Worm (Caenorhabditis elegans) whole organism, young adult: Measurements from ENCODE around the gene Y97E10AR.3.

Source experiments
- B0019.2 ChIP-seq: fragments of 200-800 bp; sonication (Bioruptor generic); conservative IDR thresholded peaks from 2 replicates; pipeline ENCODE4 v1.3.6; 2022; ENCODE audit warnings: missing genetic modification reagents, missing genetic modification characterization, missing compliant biosample characterization
- F10E7.11 ChIP-seq: sonication (generic microtip); optimal IDR thresholded peaks from 2 replicates; lab custom pipeline; 2017; ENCODE audit warnings: mild to moderate bottlenecking, missing genetic modification characterization, moderate library complexity, missing compliant biosample characterization
- F55B11.4 ChIP-seq: sonication (generic microtip); optimal IDR thresholded peaks from 2 replicates; lab custom pipeline; 2016; ENCODE audit warnings: missing compliant biosample characterization, missing genetic modification characterization, borderline replicate concordance; ENCODE audit not compliant: insufficient read depth
- T07F8.4 ChIP-seq: sonication (generic microtip); optimal IDR thresholded peaks from 2 replicates; lab custom pipeline; 2016; ENCODE audit warnings: mild to moderate bottlenecking, missing genetic modification characterization, moderate library complexity, missing compliant biosample characterization
- Y56A3A.18 ChIP-seq: fragments of 200-800 bp; sonication (Bioruptor generic); IDR thresholded peaks from 2 replicates; pipeline ENCODE4 v1.3.6; 2022; ENCODE audit warnings: missing genetic modification reagents, missing genetic modification characterization, missing compliant biosample characterization
- akir-1 ChIP-seq: fragments of 200-800 bp; sonication (Bioruptor generic); optimal IDR thresholded peaks from 2 replicates; lab custom pipeline; 2018; ENCODE audit warnings: mild to moderate bottlenecking, missing genetic modification characterization, moderate library complexity, missing compliant biosample characterization
- aptf-2 ChIP-seq: fragments of 200-800 bp; sonication (Bioruptor generic); conservative IDR thresholded peaks from 2 replicates; pipeline ENCODE4 v1.3.6; 2022; ENCODE audit warnings: missing genetic modification reagents, missing genetic modification characterization, missing compliant biosample characterization
- attf-5 ChIP-seq: fragments of 200-800 bp; sonication (Bioruptor generic); optimal IDR thresholded peaks from 2 replicates; lab custom pipeline; 2018; ENCODE audit warnings: mild to moderate bottlenecking, missing genetic modification characterization, missing compliant biosample characterization
- attf-6 ChIP-seq: fragments of 200-800 bp; sonication (Bioruptor generic); IDR thresholded peaks from 2 replicates; pipeline ENCODE4 v1.3.6; 2022; ENCODE audit warnings: missing genetic modification reagents, missing genetic modification characterization, missing compliant biosample characterization
- bed-1 ChIP-seq: fragments of 200-800 bp; sonication (Bioruptor generic); IDR thresholded peaks from 2 replicates; pipeline ENCODE4 v1.3.6; 2022; ENCODE audit warnings: missing genetic modification reagents, missing genetic modification characterization, missing compliant biosample characterization
- ccch-3 ChIP-seq: fragments of 200-800 bp; sonication (Bioruptor generic); optimal IDR thresholded peaks from 2 replicates; lab custom pipeline; 2018; ENCODE audit warnings: mild to moderate bottlenecking, missing genetic modification characterization, missing compliant biosample characterization
- cebp-1 ChIP-seq, 2 experiments: fragments of 200-800 bp in 1 of 2; sonication (Bioruptor generic) in 1 of 2; sonication (generic microtip) in 1 of 2; IDR thresholded peaks in 1 of 2; optimal IDR thresholded peaks in 1 of 2; 2 replicates each; pipeline versions ENCODE4 v1.3.6 to Lab custom; 2017 to 2022; ENCODE audit warnings: missing compliant biosample characterization in 2 of 2, missing genetic modification characterization in 2 of 2, mild to moderate bottlenecking in 1 of 2, missing genetic modification reagents in 1 of 2, moderate library complexity in 1 of 2
- ceh-40 ChIP-seq: fragments of 200-800 bp; sonication (Bioruptor generic); IDR thresholded peaks from 2 replicates; pipeline ENCODE4 v1.3.6; 2022; ENCODE audit warnings: missing genetic modification characterization, missing compliant biosample characterization
- ceh-58 ChIP-seq: fragments of 200-800 bp; sonication (Bioruptor generic); IDR thresholded peaks from 2 replicates; pipeline ENCODE4 v1.3.6; 2022; ENCODE audit warnings: missing genetic modification characterization, missing compliant biosample characterization
- ceh-91 ChIP-seq: fragments of 200-800 bp; sonication (Bioruptor generic); IDR thresholded peaks from 2 replicates; pipeline ENCODE4 v1.3.6; 2022; ENCODE audit warnings: missing genetic modification reagents, missing genetic modification characterization, missing compliant biosample characterization
- egl-18 ChIP-seq: fragments of 200-800 bp; sonication (Bioruptor generic); IDR thresholded peaks from 2 replicates; pipeline ENCODE4 v1.3.6; 2022; ENCODE audit warnings: missing genetic modification reagents, missing genetic modification characterization, missing compliant biosample characterization
- him-1 ChIP-seq: sonication (generic microtip); optimal IDR thresholded peaks from 2 replicates; lab custom pipeline; 2016; ENCODE audit warnings: missing genotype, missing genetic modification reagents, missing genetic modification characterization, missing compliant biosample characterization
- hmg-1.2 ChIP-seq: fragments of 200-800 bp; sonication (Bioruptor generic); IDR thresholded peaks from 2 replicates; pipeline ENCODE4 v1.3.6; 2022; ENCODE audit warnings: missing genetic modification reagents, missing genetic modification characterization, missing compliant biosample characterization
- hsf-1 ChIP-seq: fragments of 200-800 bp; sonication (Bioruptor generic); IDR thresholded peaks from 2 replicates; pipeline ENCODE4 v1.3.6; 2022; ENCODE audit warnings: missing genetic modification reagents, missing genetic modification characterization, missing compliant biosample characterization
- lag-1 ChIP-seq: fragments of 200-800 bp; sonication (Bioruptor generic); IDR thresholded peaks from 2 replicates; pipeline ENCODE4 v1.3.6; 2022; ENCODE audit warnings: missing genetic modification reagents, missing genetic modification characterization, missing compliant biosample characterization
- lin-26 ChIP-seq: fragments of 200-800 bp; sonication (Bioruptor generic); IDR thresholded peaks from 2 replicates; pipeline ENCODE4 v1.3.6; 2022; ENCODE audit warnings: missing genetic modification reagents, missing genetic modification characterization, missing compliant biosample characterization
- lin-40 ChIP-seq: sonication (generic microtip); optimal IDR thresholded peaks from 2 replicates; lab custom pipeline; 2016; ENCODE audit warnings: missing genetic modification characterization, mild to moderate bottlenecking, missing compliant biosample characterization, missing genotype, missing genetic modification reagents
- lsl-1 ChIP-seq: fragments of 200-800 bp; sonication (Bioruptor generic); optimal IDR thresholded peaks from 2 replicates; lab custom pipeline; 2018; ENCODE audit warnings: mild to moderate bottlenecking, missing genetic modification characterization, moderate library complexity, missing compliant biosample characterization
- madf-3 ChIP-seq: fragments of 200-800 bp; sonication (Bioruptor generic); IDR thresholded peaks from 2 replicates; pipeline ENCODE4 v1.3.6; 2022; ENCODE audit warnings: missing genetic modification reagents, missing genetic modification characterization, missing compliant biosample characterization
- madf-6 ChIP-seq: fragments of 200-800 bp; sonication (Bioruptor generic); IDR thresholded peaks from 2 replicates; pipeline ENCODE4 v1.3.6; 2022; ENCODE audit warnings: missing genetic modification reagents, missing genetic modification characterization, missing compliant biosample characterization
- mcd-1 ChIP-seq: fragments of 200-800 bp; sonication (Bioruptor generic); IDR thresholded peaks from 2 replicates; pipeline ENCODE4 v1.3.6; 2022; ENCODE audit warnings: missing genetic modification reagents, missing genetic modification characterization, missing compliant biosample characterization
- nhr-120 ChIP-seq: fragments of 200-800 bp; sonication (Bioruptor generic); IDR thresholded peaks from 2 replicates; pipeline ENCODE4 v1.3.6; 2022; ENCODE audit warnings: missing genetic modification characterization, missing compliant biosample characterization
- nhr-27 ChIP-seq: fragments of 200-800 bp; sonication (Bioruptor generic); optimal IDR thresholded peaks from 2 replicates; lab custom pipeline; 2018; ENCODE audit warnings: mild to moderate bottlenecking, missing genetic modification characterization, moderate library complexity, missing compliant biosample characterization
- nhr-80 ChIP-seq: sonication (generic microtip); optimal IDR thresholded peaks from 2 replicates; lab custom pipeline; 2016; ENCODE audit warnings: missing genetic modification characterization, missing compliant biosample characterization
- pbrm-1 ChIP-seq: fragments of 200-800 bp; sonication (Bioruptor generic); IDR thresholded peaks from 2 replicates; pipeline ENCODE4 v1.3.6; 2022; ENCODE audit warnings: missing genetic modification reagents, missing genetic modification characterization, missing compliant biosample characterization
- snpc-1.1 ChIP-seq: sonication (generic microtip); optimal IDR thresholded peaks from 2 replicates; lab custom pipeline; 2017; ENCODE audit warnings: missing genetic modification characterization, mild to moderate bottlenecking, missing compliant biosample characterization, antibody characterized with exemption, moderate library complexity, missing genotype, missing genetic modification reagents; ENCODE audit not compliant: insufficient read depth
- snpc-4 ChIP-seq, 5 experiments: fragments of 150-350 bp in 1 of 5; sonication (generic microtip) in 4 of 5; optimal IDR thresholded peaks; 2 replicates each; lab custom pipeline; 2014 to 2018; ENCODE audit warnings: missing genetic modification characterization in 5 of 5, missing biosample characterization in 3 of 5, antibody characterized with exemption in 2 of 5, mild to moderate bottlenecking in 2 of 5, missing compliant biosample characterization in 2 of 5, missing genotype in 2 of 5, moderate library complexity in 2 of 5, missing genetic modification reagents in 1 of 5
- tbx-9 ChIP-seq: sonication (generic microtip); optimal IDR thresholded peaks from 2 replicates; lab custom pipeline; 2016; ENCODE audit warnings: borderline replicate concordance, missing genetic modification characterization, inconsistent platforms, missing compliant biosample characterization
- unc-130 ChIP-seq: sonication (generic microtip); optimal IDR thresholded peaks from 2 replicates; lab custom pipeline; 2016; ENCODE audit warnings: missing genetic modification reagents, missing genetic modification characterization, missing compliant biosample characterization
- unc-62 ChIP-seq: fragments of 150-350 bp; optimal IDR thresholded peaks from 2 replicates; lab custom pipeline; 2014; ENCODE audit warnings: missing biosample characterization, missing genetic modification reagents, missing genetic modification characterization
- xnd-1 ChIP-seq: sonication (generic microtip); optimal IDR thresholded peaks from 2 replicates; lab custom pipeline; 2016; ENCODE audit warnings: missing genotype, missing genetic modification reagents, missing genetic modification characterization, missing compliant biosample characterization
- zim-3 ChIP-seq: sonication (generic microtip); optimal IDR thresholded peaks from 2 replicates; lab custom pipeline; 2017; ENCODE audit warnings: mild to moderate bottlenecking, missing genetic modification characterization, moderate library complexity, missing compliant biosample characterization
- ztf-18 ChIP-seq: sonication (generic microtip); optimal IDR thresholded peaks from 2 replicates; lab custom pipeline; 2016; ENCODE audit warnings: missing genotype, mild to moderate bottlenecking, missing genetic modification characterization, missing compliant biosample characterization
- ztf-26 ChIP-seq: sonication (generic microtip); optimal IDR thresholded peaks from 2 replicates; lab custom pipeline; 2017; ENCODE audit warnings: missing genetic modification characterization, missing compliant biosample characterization

Y97E10AR.3 gene

DNA sequence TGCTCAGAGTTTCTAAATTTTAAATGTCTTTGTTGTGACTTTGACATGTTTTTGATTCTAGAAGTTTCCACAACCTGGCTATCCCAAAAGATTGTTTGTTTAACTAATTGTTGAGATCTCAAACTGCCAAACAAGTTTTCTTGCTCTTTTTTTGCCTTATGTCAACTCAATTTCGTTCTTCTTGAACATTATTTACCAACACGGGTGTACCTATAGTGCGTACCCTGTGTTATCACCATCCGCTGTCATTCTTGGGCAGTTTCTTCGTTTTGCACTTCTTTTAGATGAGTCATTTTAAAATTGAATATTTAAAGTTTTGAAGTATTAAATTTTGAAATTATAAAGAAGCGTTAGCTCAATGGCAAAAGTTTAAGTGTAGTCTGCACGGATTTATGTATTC is 9.6 kb upstream of the Y97E10AR.3 start, which contains the start of gene sptl-2:
Gene sptl-2, plus strand, starts transcription at position 280 of the 400 bp plus-strand sequence.
- no peak for TF ChIP-seq ztf-18 (tag; lab: Kevin White, UChicago)
- no peak for TF ChIP-seq zim-3 (tag; lab: Kevin White, UChicago)
- no peak for TF ChIP-seq cebp-1 (GFP tag; IDR thresholded peaks at IDR 0.05; lab: Robert Waterston, UW)
- no peak for TF ChIP-seq cebp-1 (tag; optimal IDR thresholded peaks at IDR 0.05; lab: Kevin White, UChicago)
- peak; percentile 31 for TF ChIP-seq nhr-80
- TF ChIP-seq, all 124 proteins: peak for 1

DNA sequence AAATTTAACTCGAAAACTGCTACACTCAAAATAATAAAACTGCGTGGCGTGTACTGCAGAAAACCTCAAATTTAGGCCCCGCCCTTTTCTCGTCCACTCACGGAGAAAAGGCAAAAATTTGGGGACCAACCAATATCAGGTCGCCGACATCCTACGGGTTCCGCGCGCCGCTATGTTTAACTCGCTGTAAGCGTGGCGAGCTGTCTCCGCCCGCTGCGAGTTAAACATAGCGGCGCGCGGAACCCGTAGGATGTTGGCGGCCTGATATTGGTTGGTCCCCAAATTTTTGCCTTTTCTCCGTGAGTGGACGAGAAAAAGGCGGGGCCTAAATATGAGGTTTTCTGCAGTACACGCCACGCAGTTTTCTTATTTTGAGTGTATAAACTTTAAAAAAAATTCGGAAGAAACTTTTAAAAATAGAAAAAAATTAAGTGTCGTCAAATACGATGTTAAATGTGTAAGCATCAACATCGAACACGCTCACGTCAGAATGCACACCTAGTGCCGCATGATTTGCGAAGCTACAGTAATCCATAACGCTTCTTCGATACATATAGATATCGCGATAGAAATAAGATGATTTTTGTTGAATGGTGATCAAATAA is 7.5 kb upstream of the Y97E10AR.3 start:
- peak; percentile 8; the same call in 1 of the 2 replicates for TF ChIP-seq madf-6 (GFP tag; lab: Robert Waterston, UW)
- TF ChIP-seq snpc-4 (GFP tag; optimal IDR thresholded peaks at IDR 0.05; lab: Kevin White, UChicago) = peak; percentile 74
- peak in 3 of 4 experiments; percentile 90 to 97 (median 95) for TF ChIP-seq snpc-4 (tag; optimal IDR thresholded peaks at IDR 0.05; lab: Kevin White, UChicago)
- TF ChIP-seq hmg-1.2 (GFP tag; lab: Robert Waterston, UW) = peak; percentile 82
- TF ChIP-seq attf-6 (GFP tag; lab: Robert Waterston, UW) = peak; percentile 47; the same call in 1 of the 2 replicates
- TF ChIP-seq lsl-1 (GFP tag; lab: Kevin White, UChicago) = peak; percentile 35
- TF ChIP-seq xnd-1 (tag; lab: Kevin White, UChicago) = peak; percentile 3
- peak; percentile 40; the same call in 1 of the 2 replicates for TF ChIP-seq hsf-1
- peak; percentile 63 for TF ChIP-seq pbrm-1 (GFP tag; lab: Robert Waterston, UW)
- TF ChIP-seq lin-26 = 0 out of 2 replicates have a peak, but pooled peaks have one; percentile 26
- TF ChIP-seq snpc-1.1 = peak; percentile 85
- TF ChIP-seq, all 124 proteins: peak for 10; not testable (repeated sequence) for 114

- TF ChIP-seq cebp-1 (GFP tag; IDR thresholded peaks at IDR 0.05; lab: Robert Waterston, UW) (no peak), cebp-1 (tag; optimal IDR thresholded peaks at IDR 0.05; lab: Kevin White, UChicago) (peak; percentile 9), snpc-4 (GFP tag; optimal IDR thresholded peaks at IDR 0.05; lab: Kevin White, UChicago) (no peak), snpc-4 (tag; optimal IDR thresholded peaks at IDR 0.05; lab: Kevin White, UChicago) (peak in 1 of 4 experiments; percentile 39), nhr-80 (peak; percentile 38), mcd-1 (GFP tag; lab: Robert Waterston, UW) (peak; percentile 61), madf-3 (GFP tag; lab: Robert Waterston, UW) (no peak), attf-5 (peak; percentile 34), F10E7.11 (tag; lab: Kevin White, UChicago) (no peak)
Observed at ce11 chrV:8013901-8014388, 6.6 kb upstream of the Y97E10AR.3 start, which contains the start of gene Y97E10AR.6. TSS of gene Y97E10AR.6 (minus strand) at chrV:8013951.

- TF ChIP-seq ceh-91 (GFP tag; lab: Robert Waterston, UW) = no peak
- TF ChIP-seq unc-130 (GFP tag; lab: Kevin White, UChicago) = no peak
- TF ChIP-seq hmg-1.2 (GFP tag; lab: Robert Waterston, UW) = peak; percentile 24; the same call in 1 of the 2 replicates
- TF ChIP-seq snpc-4 (GFP tag; optimal IDR thresholded peaks at IDR 0.05; lab: Kevin White, UChicago) = no peak
- peak in 1 of 4 experiments; percentile 35 for TF ChIP-seq snpc-4 (tag; optimal IDR thresholded peaks at IDR 0.05; lab: Kevin White, UChicago)
- no peak for TF ChIP-seq ztf-26
- TF ChIP-seq akir-1 = no peak
- peak; percentile 25; the same call in 1 of the 2 replicates for TF ChIP-seq Y56A3A.18 (GFP tag; lab: Robert Waterston, UW)
- TF ChIP-seq lin-26 = no peak
- TF ChIP-seq bed-1 (GFP tag; lab: Robert Waterston, UW) = no peak
- no peak for TF ChIP-seq aptf-2 (GFP tag; lab: Robert Waterston, UW)
- TF ChIP-seq ccch-3 (GFP tag; lab: Kevin White, UChicago) = no peak
- TF ChIP-seq unc-62 = no peak
- no peak for TF ChIP-seq B0019.2
- no peak for TF ChIP-seq T07F8.4 (tag; lab: Kevin White, UChicago)
- no peak for TF ChIP-seq nhr-27
- no peak for TF ChIP-seq ceh-58 (GFP tag; lab: Robert Waterston, UW)
- TF ChIP-seq him-1 = no peak
- TF ChIP-seq tbx-9 (tag; lab: Kevin White, UChicago) = no peak
- TF ChIP-seq lin-40 = no peak
- TF ChIP-seq lag-1 (GFP tag; lab: Robert Waterston, UW) = no peak
- TF ChIP-seq nhr-120 (GFP tag; lab: Robert Waterston, UW) = no peak
- no peak for TF ChIP-seq F55B11.4
- TF ChIP-seq egl-18 = no peak
- TF ChIP-seq ceh-40 (GFP tag; lab: Robert Waterston, UW) = no peak
Observed at ce11 chrV:8012032-8012431, 4.7 kb upstream of the Y97E10AR.3 start, which contains the start of gene rpb-9. TSS of gene rpb-9 (minus strand) at chrV:8012345.
